Worm (Caenorhabditis elegans) whole organism, L1 larva: ENCODE measurements around the gene smg-3.
A peak's percentile ranks its signal among the peaks of the same experiment; 100 is the strongest.

Source experiments
- aha-1 ChIP-seq: fragments of 150-350 bp; optimal IDR thresholded peaks from 2 replicates; lab custom pipeline; 2014; ENCODE audit warnings: missing biosample characterization, missing genetic modification characterization
- irx-1 ChIP-seq: sonication (generic microtip); optimal IDR thresholded peaks from 2 replicates; lab custom pipeline; 2016; ENCODE audit warnings: missing genetic modification characterization, missing compliant biosample characterization
- nhr-237 ChIP-seq: fragments of 150-350 bp; optimal IDR thresholded peaks from 2 replicates; lab custom pipeline; 2014; ENCODE audit warnings: missing biosample characterization, missing genetic modification characterization
- xbp-1 ChIP-seq: sonication (generic microtip); optimal IDR thresholded peaks from 2 replicates; lab custom pipeline; 2016; ENCODE audit warnings: missing genetic modification characterization, missing compliant biosample characterization

DNA sequence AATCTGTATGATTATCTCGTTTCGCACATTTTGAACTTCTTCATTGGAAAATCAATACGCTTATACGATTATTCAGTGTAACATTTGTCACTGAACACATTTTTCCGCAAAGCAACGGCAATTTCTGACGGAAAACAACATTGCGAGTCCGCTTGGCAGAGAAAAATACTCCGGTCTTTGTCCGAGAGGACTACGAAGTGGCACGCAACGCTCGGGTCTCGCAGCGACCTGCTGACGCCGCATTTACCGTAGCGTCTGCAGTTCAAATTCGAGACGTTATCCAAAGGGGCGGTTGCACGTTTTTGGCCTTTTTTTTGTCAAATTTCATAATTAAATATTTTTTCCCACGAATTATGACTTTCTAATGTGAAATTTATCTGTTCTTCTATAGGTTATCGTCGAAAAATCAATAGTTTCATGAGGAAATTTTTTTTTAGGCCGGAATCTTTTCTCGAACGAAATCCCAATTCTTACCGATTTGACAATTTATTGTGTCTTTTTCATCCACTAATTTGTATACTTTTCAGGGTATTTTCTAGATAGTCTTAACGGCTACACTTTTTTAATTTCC, 49.2 kb downstream of the smg-3 start, which contains the start of gene sqd-1:
- TF ChIP-seq nhr-237 (tag; lab: Kevin White, UChicago) = peak; percentile 81
- peak; percentile 95 for TF ChIP-seq irx-1 (tag; lab: Kevin White, UChicago)
- TF ChIP-seq xbp-1 (tag; lab: Kevin White, UChicago) = peak; percentile 97
- TF ChIP-seq aha-1 (tag; lab: Kevin White, UChicago) = peak; percentile 84
